Worm (Caenorhabditis elegans): ENCODE results near the gene C23H3.5.

DNA sequence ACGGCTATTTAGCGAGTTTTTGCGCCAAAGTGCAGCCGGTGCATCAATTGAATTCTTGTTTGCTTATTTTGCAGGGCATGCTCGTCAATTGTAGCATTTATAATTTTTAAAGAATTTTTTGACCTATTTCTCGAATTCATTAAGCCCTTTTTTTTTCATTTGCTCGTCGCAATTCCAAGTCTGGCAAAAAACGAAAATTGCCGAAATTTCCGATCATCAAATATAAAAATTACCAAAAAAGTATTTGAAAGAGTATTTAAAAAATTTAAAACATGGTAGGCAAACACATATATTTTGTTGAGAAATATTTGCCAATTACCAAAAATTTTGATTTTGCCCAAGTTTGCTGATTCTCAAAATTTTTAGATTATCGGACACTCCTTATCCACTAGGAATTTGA lies 36.8 kb downstream of the C23H3.5 start, which contains the start of gene C50D2.6:
- TF ChIP-seq unc-62 (GFP tag; optimal IDR thresholded peaks at IDR 0.05) (no peak), nhr-76 (tag; optimal IDR thresholded peaks at IDR 0.05) (no peak), unc-120 (tag; optimal IDR thresholded peaks at IDR 0.05; ENCODE audit: poor library complexity, severe bottlenecking) (no peak), unc-39 (tag; optimal IDR thresholded peaks at IDR 0.05) (no peak), elt-3 (tag; optimal IDR thresholded peaks at IDR 0.05) (no peak)

All from whole organism, mixed stage, embryonic.